Worm (Caenorhabditis elegans): ENCODE data around the gene clec-161.

- TF ChIP-seq ref-1 (GFP tag; conservative IDR thresholded peaks at IDR 0.05) (no peak), cog-1 (tag; optimal IDR thresholded peaks at IDR 0.05) (no peak), ztf-23 (GFP tag; IDR thresholded peaks at IDR 0.05) (no peak), tab-1 (GFP tag; IDR thresholded peaks at IDR 0.05) (no peak), klf-2 (GFP tag; conservative IDR thresholded peaks at IDR 0.05) (no peak), T22C8.4 (GFP tag; IDR thresholded peaks at IDR 0.05) (no peak), flt-1 (GFP tag; IDR thresholded peaks at IDR 0.05) (no peak), med-1 (GFP tag; optimal IDR thresholded peaks at IDR 0.05; ENCODE audit: insufficient read depth) (no peak), ztf-29 (GFP tag; IDR thresholded peaks at IDR 0.05) (no peak)
Measured at ce11 chrIII:9563235-9563634, 45.3 kb downstream of the clec-161 start, which contains the start of gene C48B4.9.
